Worm (Caenorhabditis elegans): ENCODE data around the gene math-16.

math-16 gene

ce11 chrII:1889071-1889470 lies 10.5 kb upstream of the math-16 start, which contains the start of gene math-8:
Gene math-8 (minus strand): TSS chrII:1889171.
- TF ChIP-seq mab-5 (tag; optimal IDR thresholded peaks at IDR 0.05) (no peak), mep-1 (tag; optimal IDR thresholded peaks at IDR 0.05) (no peak), unc-120 (tag; optimal IDR thresholded peaks at IDR 0.05; ENCODE audit: poor library complexity, severe bottlenecking) (no peak), ceh-39 (tag; optimal IDR thresholded peaks at IDR 0.05) (no peak)

ce11 chrII:1886379-1886778 lies 7.8 kb upstream of the math-16 start, which contains the start of gene math-7:
Gene math-7 (minus strand): TSS chrII:1886479.
- no peak for TF ChIP-seq unc-62 (GFP tag; optimal IDR thresholded peaks at IDR 0.05)
- TF ChIP-seq elt-1 (tag; optimal IDR thresholded peaks at IDR 0.05; ENCODE audit: borderline replicate concordance, insufficient read depth) = no peak
- no peak for TF ChIP-seq ceh-39 (tag; optimal IDR thresholded peaks at IDR 0.05)
- TF ChIP-seq cnd-1 (tag; optimal IDR thresholded peaks at IDR 0.05) = no peak
- TF ChIP-seq sem-2 (GFP tag; optimal IDR thresholded peaks at IDR 0.05) = no peak
- TF ChIP-seq unc-120 (tag; optimal IDR thresholded peaks at IDR 0.05; ENCODE audit: poor library complexity, severe bottlenecking) = no peak
- TF ChIP-seq M03D4.4 (tag; optimal IDR thresholded peaks at IDR 0.05) = no peak
- no peak for TF ChIP-seq zip-8 (tag; optimal IDR thresholded peaks at IDR 0.05)
- no peak for TF ChIP-seq ceh-83 (GFP tag; optimal IDR thresholded peaks at IDR 0.05)
- TF ChIP-seq ceh-43 (GFP tag; optimal IDR thresholded peaks at IDR 0.05) = no peak
- TF ChIP-seq pha-4 (tag; optimal IDR thresholded peaks at IDR 0.05) = no peak
- no peak for TF ChIP-seq mls-2 (tag; optimal IDR thresholded peaks at IDR 0.05)
- no peak for TF ChIP-seq ztf-11 (tag; optimal IDR thresholded peaks at IDR 0.05)
- no peak for TF ChIP-seq snpc-4 (tag; optimal IDR thresholded peaks at IDR 0.05)
- no peak for TF ChIP-seq drap-1 (GFP tag; optimal IDR thresholded peaks at IDR 0.05)
- no peak for TF ChIP-seq ham-2 (GFP tag; optimal IDR thresholded peaks at IDR 0.05)
- TF ChIP-seq nhr-12 (tag; optimal IDR thresholded peaks at IDR 0.05) = no peak
- no peak for TF ChIP-seq tbx-8 (GFP tag; optimal IDR thresholded peaks at IDR 0.05)
- TF ChIP-seq lin-13 (tag; optimal IDR thresholded peaks at IDR 0.05) = no peak

ce11 chrII:1884635-1885034 lies 6.1 kb upstream of the math-16 start, which contains the start of gene math-6:
Gene math-6 (minus strand): TSS chrII:1884735.
- TF ChIP-seq mab-5 (tag; optimal IDR thresholded peaks at IDR 0.05) (no peak), ces-1 (GFP tag; optimal IDR thresholded peaks at IDR 0.05) (no peak), ceh-39 (tag; optimal IDR thresholded peaks at IDR 0.05) (no peak), snpc-4 (tag; optimal IDR thresholded peaks at IDR 0.05) (no peak), nhr-28 (tag; optimal IDR thresholded peaks at IDR 0.05) (no peak), lsy-2 (tag; optimal IDR thresholded peaks at IDR 0.05) (no peak), ceh-83 (GFP tag; optimal IDR thresholded peaks at IDR 0.05) (no peak), nhr-2 (tag; optimal IDR thresholded peaks at IDR 0.05) (no peak), pha-4 (tag; optimal IDR thresholded peaks at IDR 0.05) (no peak), nhr-237 (tag; optimal IDR thresholded peaks at IDR 0.05) (no peak)

ce11 chrII:1882705-1883104 lies 4.1 kb upstream of the math-16 start, which contains the start of gene math-5:
Gene math-5 (minus strand): TSS chrII:1882805.
- no peak for TF ChIP-seq tbx-8 (GFP tag; optimal IDR thresholded peaks at IDR 0.05)
- no peak for TF ChIP-seq mab-5 (tag; optimal IDR thresholded peaks at IDR 0.05)
- no peak for TF ChIP-seq elt-3 (tag; optimal IDR thresholded peaks at IDR 0.05)
- no peak for TF ChIP-seq zip-8 (tag; optimal IDR thresholded peaks at IDR 0.05)
- TF ChIP-seq snpc-4 (tag; optimal IDR thresholded peaks at IDR 0.05) = no peak
- TF ChIP-seq pha-4 (tag; optimal IDR thresholded peaks at IDR 0.05) = no peak
- no peak for TF ChIP-seq unc-62 (GFP tag; optimal IDR thresholded peaks at IDR 0.05)
- TF ChIP-seq nhr-2 (tag; optimal IDR thresholded peaks at IDR 0.05) = no peak
- TF ChIP-seq lin-32 (GFP tag; optimal IDR thresholded peaks at IDR 0.05) = no peak
- TF ChIP-seq lsy-2 (tag; optimal IDR thresholded peaks at IDR 0.05) = no peak

ce11 chrII:1875658-1876057 lies 2.9 kb downstream of the math-16 start, which contains the start of gene math-13:
Gene math-13 (plus strand): TSS chrII:1875958.
- TF ChIP-seq elt-1 (tag; optimal IDR thresholded peaks at IDR 0.05; ENCODE audit: borderline replicate concordance, insufficient read depth) = no peak
- TF ChIP-seq nhr-28 (tag; optimal IDR thresholded peaks at IDR 0.05) = no peak
- no peak for TF ChIP-seq unc-39 (tag; optimal IDR thresholded peaks at IDR 0.05)
- no peak for TF ChIP-seq tbx-8 (GFP tag; optimal IDR thresholded peaks at IDR 0.05)

Measured in whole organism, mixed stage, embryonic.